Fruit fly (Drosophila melanogaster) whole organism, wandering third instar larva: ENCODE results near the gene Ldaf1.

Source experiments
- Abd-B ChIP-seq: fragments of >200 bp; optimal IDR thresholded peaks from 2 replicates; lab custom pipeline; 2017; ENCODE audit warnings: missing biosample characterization, missing genetic modification characterization
- Dfd ChIP-seq: fragments of >200 bp; optimal IDR thresholded peaks from 2 replicates; lab custom pipeline; 2017; ENCODE audit warnings: missing biosample characterization, missing genetic modification characterization
- GATAd ChIP-seq: sonication (Bioruptor generic); optimal IDR thresholded peaks from 2 replicates; lab custom pipeline; 2016; ENCODE audit warnings: missing biosample characterization, missing genetic modification characterization
- Mio ChIP-seq: sonication (Bioruptor generic); optimal IDR thresholded peaks from 2 replicates; lab custom pipeline; 2016; ENCODE audit warnings: missing biosample characterization, missing genetic modification characterization
- N ChIP-seq: fragments of >200 bp; optimal IDR thresholded peaks from 2 replicates; lab custom pipeline; 2018; ENCODE audit warnings: missing biosample characterization, missing external identifiers, missing genetic modification characterization
- Vsx2 ChIP-seq: fragments of 200-300, 225-300 bp; sonication (Bioruptor generic); optimal IDR thresholded peaks from 2 replicates; lab custom pipeline; 2018; ENCODE audit warnings: missing biosample characterization, missing genetic modification characterization; ENCODE audit not compliant: partially characterized antibody
- br ChIP-seq: fragments of 200-800 bp; sonication (Bioruptor generic); optimal IDR thresholded peaks from 2 replicates; lab custom pipeline; 2016; ENCODE audit warnings: missing biosample characterization, missing genetic modification characterization
- ey ChIP-seq: fragments of 200-800 bp; sonication (Bioruptor generic); optimal IDR thresholded peaks from 2 replicates; lab custom pipeline; 2016; ENCODE audit warnings: missing biosample characterization, missing genetic modification characterization
- foxo ChIP-seq, 2 experiments: fragments of 200-800 bp; sonication (Bioruptor generic); optimal IDR thresholded peaks; 2 replicates in 1 of 2; 3 replicates in 1 of 2; lab custom pipeline; 2016 to 2017; ENCODE audit warnings: missing biosample characterization in 2 of 2, missing genetic modification characterization in 2 of 2
- lola ChIP-seq: fragments of >200 bp; optimal IDR thresholded peaks from 2 replicates; lab custom pipeline; 2017; ENCODE audit warnings: missing biosample characterization, missing genetic modification characterization
- pan ChIP-seq: fragments of >200 bp; optimal IDR thresholded peaks from 2 replicates; lab custom pipeline; 2017

- TF ChIP-seq Dfd (no peak), N (GFP tag; lab: Kevin White, UChicago) (no peak), Mio (GFP tag; lab: Kevin White, UChicago) (no peak), ey (GFP tag; lab: Kevin White, UChicago) (no peak), Vsx2 (no peak), br (GFP tag; lab: Kevin White, UChicago) (no peak), foxo (GFP tag; optimal IDR thresholded peaks at IDR 0.05; lab: Kevin White, UChicago) (no peak), GATAd (no peak), Abd-B (no peak), lola (no peak), pan (no peak)
Measured at dm6 chrX:1873515-1874126, 28.1 kb downstream of the Ldaf1 start, which contains the start of the genes Pgam5 and Vps26.
